Worm (Caenorhabditis elegans) whole organism, L2 larva: Measurements from ENCODE around the gene srx-19.

Experiments
- C34F6.9 ChIP-seq: fragments of 150-350 bp; optimal IDR thresholded peaks from 2 replicates; lab custom pipeline; 2014; ENCODE audit warnings: missing biosample characterization, missing genetic modification characterization
- F13H6.1 ChIP-seq: sonication (generic microtip); optimal IDR thresholded peaks from 2 replicates; lab custom pipeline; 2016; ENCODE audit warnings: missing genetic modification characterization, missing compliant biosample characterization
- R02D3.7 ChIP-seq: fragments of 150-350 bp; optimal IDR thresholded peaks from 2 replicates; lab custom pipeline; 2014; ENCODE audit warnings: missing biosample characterization, missing genetic modification characterization
- Y55F3AM.14 ChIP-seq: fragments of 200-800 bp; sonication (Bioruptor generic); optimal IDR thresholded peaks from 2 replicates; lab custom pipeline; 2018; ENCODE audit warnings: mild to moderate bottlenecking, missing genetic modification characterization, missing compliant biosample characterization
- ZK546.5 ChIP-seq: sonication (generic microtip); optimal IDR thresholded peaks from 2 replicates; lab custom pipeline; 2017; ENCODE audit warnings: missing biosample characterization, missing genetic modification characterization
- aly-2 ChIP-seq: fragments of 150-350 bp; optimal IDR thresholded peaks from 2 replicates; lab custom pipeline; 2014; ENCODE audit warnings: missing biosample characterization, missing genetic modification characterization
- ama-1 ChIP-seq: fragments of 150-350 bp; optimal IDR thresholded peaks from 2 replicates; lab custom pipeline; 2018; ENCODE audit warnings: inconsistent platforms
- blmp-1 ChIP-seq: sonication (generic microtip); optimal IDR thresholded peaks from 2 replicates; lab custom pipeline; 2017; ENCODE audit warnings: missing genetic modification characterization, mild to moderate bottlenecking, missing compliant biosample characterization, antibody characterized with exemption, moderate library complexity; ENCODE audit not compliant: insufficient read depth
- ceh-16 ChIP-seq: fragments of 150-350 bp; optimal IDR thresholded peaks from 2 replicates; lab custom pipeline; 2014; ENCODE audit warnings: missing biosample characterization, missing genetic modification characterization
- ceh-82 ChIP-seq: fragments of 150-350 bp; optimal IDR thresholded peaks from 2 replicates; lab custom pipeline; 2014; ENCODE audit warnings: missing biosample characterization, missing genetic modification characterization
- crh-2 ChIP-seq: sonication (generic microtip); optimal IDR thresholded peaks from 2 replicates; lab custom pipeline; 2017; ENCODE audit warnings: missing biosample characterization, missing genetic modification characterization
- dmd-4 ChIP-seq: sonication (generic microtip); optimal IDR thresholded peaks from 2 replicates; lab custom pipeline; 2017; ENCODE audit warnings: missing biosample characterization, missing genetic modification characterization
- egl-27 ChIP-seq: sonication (generic microtip); optimal IDR thresholded peaks from 3 replicates; lab custom pipeline; 2017; ENCODE audit warnings: missing biosample characterization, missing genetic modification reagents, missing genetic modification characterization
- elt-1 ChIP-seq: fragments of 150-350 bp; optimal IDR thresholded peaks from 2 replicates; lab custom pipeline; 2014; ENCODE audit warnings: missing biosample characterization, missing genetic modification characterization
- elt-3 ChIP-seq: sonication (generic microtip); optimal IDR thresholded peaks from 2 replicates; lab custom pipeline; 2017; ENCODE audit warnings: missing biosample characterization, missing genetic modification characterization
- fos-1 ChIP-seq: fragments of 150-350 bp; optimal IDR thresholded peaks from 2 replicates; lab custom pipeline; 2014; ENCODE audit warnings: missing biosample characterization, missing genetic modification characterization
- gmeb-1 ChIP-seq: fragments of 150-350 bp; optimal IDR thresholded peaks from 2 replicates; lab custom pipeline; 2014; ENCODE audit warnings: missing biosample characterization, missing genetic modification characterization
- lin-11 ChIP-seq: fragments of 150-350 bp; sonication (generic microtip); optimal IDR thresholded peaks from 2 replicates; lab custom pipeline; 2014; ENCODE audit warnings: missing biosample characterization, missing genetic modification characterization, inconsistent platforms, mixed read lengths
- lin-13 ChIP-seq: fragments of 150-350 bp; optimal IDR thresholded peaks from 2 replicates; lab custom pipeline; 2014; ENCODE audit warnings: missing biosample characterization, missing genetic modification reagents, missing genetic modification characterization
- lsy-2 ChIP-seq, 2 experiments: fragments of 150-350 bp in 1 of 2; sonication (generic microtip) in 1 of 2; optimal IDR thresholded peaks; 2 replicates each; lab custom pipeline; 2014 to 2017; ENCODE audit warnings: missing biosample characterization in 2 of 2, missing genetic modification characterization in 2 of 2
- mab-5 ChIP-seq: fragments of 150-350 bp; optimal IDR thresholded peaks from 2 replicates; lab custom pipeline; 2014; ENCODE audit warnings: missing biosample characterization, missing genetic modification characterization
- mbf-1 ChIP-seq: sonication (generic microtip); optimal IDR thresholded peaks from 2 replicates; lab custom pipeline; 2017; ENCODE audit warnings: missing biosample characterization, missing genetic modification characterization
- mdl-1 ChIP-seq, 2 experiments: fragments of 150-350 bp in 1 of 2; sonication (generic microtip) in 1 of 2; optimal IDR thresholded peaks; 2 replicates each; lab custom pipeline; 2017; ENCODE audit warnings: missing biosample characterization in 2 of 2, missing genetic modification characterization in 2 of 2
- nhr-10 ChIP-seq: sonication (generic microtip); optimal IDR thresholded peaks from 2 replicates; lab custom pipeline; 2017; ENCODE audit warnings: missing biosample characterization, missing genetic modification characterization
- nhr-11 ChIP-seq: fragments of 150-350 bp; optimal IDR thresholded peaks from 2 replicates; lab custom pipeline; 2014; ENCODE audit warnings: missing biosample characterization, missing genetic modification characterization
- nhr-12 ChIP-seq: fragments of 150-350 bp; optimal IDR thresholded peaks from 2 replicates; lab custom pipeline; 2014; ENCODE audit warnings: missing biosample characterization, missing genetic modification characterization
- nhr-129 ChIP-seq: fragments of 150-350 bp; optimal IDR thresholded peaks from 2 replicates; lab custom pipeline; 2014; ENCODE audit warnings: missing biosample characterization, missing genetic modification characterization
- nhr-21 ChIP-seq: fragments of 150-350 bp; optimal IDR thresholded peaks from 2 replicates; lab custom pipeline; 2014; ENCODE audit warnings: missing biosample characterization, missing genetic modification characterization
- nhr-23 ChIP-seq: fragments of 150-350 bp; optimal IDR thresholded peaks from 2 replicates; lab custom pipeline; 2014; ENCODE audit warnings: missing biosample characterization, missing genetic modification reagents, missing genetic modification characterization
- nhr-237 ChIP-seq: fragments of 150-350 bp; optimal IDR thresholded peaks from 2 replicates; lab custom pipeline; 2014; ENCODE audit warnings: missing biosample characterization, missing genetic modification characterization
- nhr-25 ChIP-seq: fragments of 150-350 bp; sonication (generic microtip); optimal IDR thresholded peaks from 3 replicates; lab custom pipeline; 2014; ENCODE audit warnings: missing biosample characterization, missing genetic modification characterization
- nhr-77 ChIP-seq: fragments of 150-350 bp; optimal IDR thresholded peaks from 2 replicates; lab custom pipeline; 2014; ENCODE audit warnings: missing biosample characterization, missing genetic modification characterization
- peb-1 ChIP-seq: fragments of 150-350 bp; optimal IDR thresholded peaks from 2 replicates; lab custom pipeline; 2014; ENCODE audit warnings: missing biosample characterization, missing genetic modification characterization
- sem-4 ChIP-seq: fragments of 150-350 bp; optimal IDR thresholded peaks from 2 replicates; lab custom pipeline; 2014; ENCODE audit warnings: missing biosample characterization, missing genetic modification reagents, missing genetic modification characterization
- skn-1 ChIP-seq: sonication (generic microtip); optimal IDR thresholded peaks from 2 replicates; lab custom pipeline; 2017; ENCODE audit warnings: missing biosample characterization, missing genetic modification characterization
- sma-3 ChIP-seq: sonication (generic microtip); optimal IDR thresholded peaks from 2 replicates; lab custom pipeline; 2016; ENCODE audit warnings: missing genetic modification reagents, missing genetic modification characterization, missing compliant biosample characterization
- snpc-4 ChIP-seq: fragments of 150-350 bp; optimal IDR thresholded peaks from 2 replicates; lab custom pipeline; 2014; ENCODE audit warnings: missing biosample characterization, missing genetic modification characterization
- unc-55 ChIP-seq: fragments of 150-350 bp; sonication (generic microtip); optimal IDR thresholded peaks from 3 replicates; lab custom pipeline; 2014; ENCODE audit warnings: missing biosample characterization, missing genetic modification reagents, missing genetic modification characterization
- unc-62 ChIP-seq: fragments of 150-350 bp; optimal IDR thresholded peaks from 2 replicates; lab custom pipeline; 2014; ENCODE audit warnings: missing biosample characterization, missing genetic modification reagents, missing genetic modification characterization
- zag-1 ChIP-seq: fragments of 150-350 bp; optimal IDR thresholded peaks from 2 replicates; lab custom pipeline; 2014; ENCODE audit warnings: missing biosample characterization, missing genetic modification characterization
- ztf-1 ChIP-seq: fragments of 200-800 bp; sonication (Bioruptor generic); conservative IDR thresholded peaks from 2 replicates; pipeline ENCODE4 v1.3.6; 2022; ENCODE audit warnings: missing genetic modification characterization, missing compliant biosample characterization
- ztf-4 ChIP-seq: fragments of 150-350 bp; optimal IDR thresholded peaks from 2 replicates; lab custom pipeline; 2014; ENCODE audit warnings: missing biosample characterization, missing genetic modification characterization

The srx-19 gene

DNA sequence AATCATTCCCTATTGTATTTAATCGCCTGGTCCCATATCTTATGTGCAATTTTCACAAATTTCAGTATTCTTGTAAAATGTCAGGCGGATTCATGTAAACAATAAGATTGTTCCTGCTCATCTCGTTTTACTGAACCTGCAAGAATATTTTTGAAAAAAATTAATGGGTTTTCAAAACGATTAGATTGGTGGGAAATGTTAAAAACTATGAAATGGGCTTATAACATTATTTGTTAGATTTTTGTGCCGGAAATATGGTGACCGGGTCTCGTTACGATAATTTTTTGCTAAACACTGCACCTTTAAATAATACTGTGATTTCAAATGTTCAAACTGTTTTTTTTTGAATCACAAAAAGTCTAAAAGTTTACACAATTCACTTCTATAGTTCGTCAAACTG lies 32.4 kb downstream of the srx-19 start:
- no peak for TF ChIP-seq ceh-16 (tag; lab: Kevin White, UChicago)
- TF ChIP-seq nhr-129: no peak
- TF ChIP-seq nhr-237: no peak
- no peak for TF ChIP-seq nhr-21
- TF ChIP-seq skn-1 (tag; lab: Kevin White, UChicago): no peak
- no peak for TF ChIP-seq ZK546.5 (tag; lab: Kevin White, UChicago)
- TF ChIP-seq unc-62 (GFP tag; lab: Kevin White, UChicago): no peak
- no peak for TF ChIP-seq nhr-12 (tag; lab: Kevin White, UChicago)
- TF ChIP-seq gmeb-1 (tag; lab: Kevin White, UChicago): no peak
- no peak for TF ChIP-seq lin-13
- no peak for TF ChIP-seq dmd-4
- TF ChIP-seq nhr-77 (tag; lab: Kevin White, UChicago): no peak
- no peak for TF ChIP-seq C34F6.9 (tag; lab: Kevin White, UChicago)
- no peak for TF ChIP-seq ztf-4
- no peak for TF ChIP-seq nhr-25 (tag; lab: Kevin White, UChicago)
- TF ChIP-seq sem-4: no peak
- TF ChIP-seq nhr-11 (tag; lab: Kevin White, UChicago): no peak
- TF ChIP-seq blmp-1 (tag; lab: Kevin White, UChicago): no peak
- no peak for TF ChIP-seq elt-3 (tag; lab: Kevin White, UChicago)
- no peak for TF ChIP-seq mab-5 (tag; lab: Kevin White, UChicago)

DNA sequence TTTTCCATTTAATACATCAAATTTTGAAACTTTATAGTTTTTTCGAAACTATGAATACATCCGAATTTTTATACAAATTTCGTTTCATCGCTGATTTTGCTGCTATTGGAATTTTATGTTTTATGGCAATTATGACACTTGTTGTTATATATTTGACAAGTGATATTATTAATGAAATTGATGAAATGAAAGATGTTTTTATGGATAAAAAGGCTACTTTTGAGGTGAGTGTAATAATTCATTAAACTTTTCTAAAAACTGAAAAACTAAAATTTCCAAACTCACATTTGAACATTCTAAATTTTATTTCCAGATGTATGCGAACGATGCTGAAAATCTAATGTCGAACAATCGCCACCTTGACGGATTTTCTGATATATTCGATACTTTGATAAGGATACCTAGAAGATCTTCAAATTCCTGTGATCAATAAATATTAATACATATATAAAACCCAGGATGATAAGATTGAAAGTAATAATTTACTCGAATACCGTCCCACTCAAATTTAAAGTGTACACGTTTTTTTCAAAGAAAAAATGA lies 33.0 kb downstream of the srx-19 start, which contains the start of the genes T22D1.17 and T22D1.8:
Gene T22D1.17, plus strand, starts transcription at position 51 of the 543 bp plus-strand sequence.
Gene T22D1.8, minus strand, starts transcription at position 402 of the 543 bp plus-strand sequence.
- no peak for TF ChIP-seq lsy-2 (tag; optimal IDR thresholded peaks at IDR 0.05; lab: Kevin White, UChicago)
- no peak for TF ChIP-seq snpc-4
- peak; percentile 62 for TF ChIP-seq nhr-25 (tag; lab: Kevin White, UChicago)
- TF ChIP-seq C34F6.9 (tag; lab: Kevin White, UChicago): no peak
- no peak for TF ChIP-seq gmeb-1 (tag; lab: Kevin White, UChicago)
- TF ChIP-seq mbf-1 (tag; lab: Kevin White, UChicago): no peak
- no peak for TF ChIP-seq elt-3 (tag; lab: Kevin White, UChicago)
- no peak for TF ChIP-seq Y55F3AM.14 (GFP tag; lab: Kevin White, UChicago)
- no peak for TF ChIP-seq ceh-16 (tag; lab: Kevin White, UChicago)
- no peak for TF ChIP-seq skn-1 (tag; lab: Kevin White, UChicago)
- no peak for TF ChIP-seq ceh-82 (tag; lab: Kevin White, UChicago)
- TF ChIP-seq zag-1 (tag; lab: Kevin White, UChicago): no peak
- peak; percentile 2 for TF ChIP-seq nhr-21

DNA sequence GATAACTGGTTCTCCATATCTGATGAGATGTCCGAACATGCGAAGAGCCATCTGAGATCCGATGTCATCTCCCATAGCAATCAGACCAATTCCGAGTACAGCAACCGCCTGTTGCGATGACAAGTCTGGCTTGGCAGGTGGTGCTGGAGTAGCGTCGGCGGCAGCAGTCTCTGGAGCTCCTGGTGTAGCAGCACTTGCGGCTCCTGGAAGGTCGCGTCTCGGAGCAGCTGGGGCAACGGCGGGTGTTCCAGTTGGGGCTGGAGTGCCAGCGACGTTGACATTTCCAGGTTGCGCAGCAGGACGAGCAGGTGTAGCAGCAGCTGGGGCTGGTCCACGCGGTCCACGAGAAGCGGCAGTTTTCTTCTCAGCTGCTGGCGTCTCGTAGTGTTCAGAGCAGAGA lies 34.4 kb downstream of the srx-19 start:
- TF ChIP-seq lin-13: no peak
- no peak for TF ChIP-seq aly-2 (tag; lab: Kevin White, UChicago)
- no peak for TF ChIP-seq lin-11 (tag; lab: Kevin White, UChicago)
- TF ChIP-seq snpc-4: no peak
- TF ChIP-seq mdl-1 (tag; optimal IDR thresholded peaks at IDR 0.05; lab: Kevin White, UChicago): no peak
- no peak for TF ChIP-seq gmeb-1 (tag; lab: Kevin White, UChicago)

DNA sequence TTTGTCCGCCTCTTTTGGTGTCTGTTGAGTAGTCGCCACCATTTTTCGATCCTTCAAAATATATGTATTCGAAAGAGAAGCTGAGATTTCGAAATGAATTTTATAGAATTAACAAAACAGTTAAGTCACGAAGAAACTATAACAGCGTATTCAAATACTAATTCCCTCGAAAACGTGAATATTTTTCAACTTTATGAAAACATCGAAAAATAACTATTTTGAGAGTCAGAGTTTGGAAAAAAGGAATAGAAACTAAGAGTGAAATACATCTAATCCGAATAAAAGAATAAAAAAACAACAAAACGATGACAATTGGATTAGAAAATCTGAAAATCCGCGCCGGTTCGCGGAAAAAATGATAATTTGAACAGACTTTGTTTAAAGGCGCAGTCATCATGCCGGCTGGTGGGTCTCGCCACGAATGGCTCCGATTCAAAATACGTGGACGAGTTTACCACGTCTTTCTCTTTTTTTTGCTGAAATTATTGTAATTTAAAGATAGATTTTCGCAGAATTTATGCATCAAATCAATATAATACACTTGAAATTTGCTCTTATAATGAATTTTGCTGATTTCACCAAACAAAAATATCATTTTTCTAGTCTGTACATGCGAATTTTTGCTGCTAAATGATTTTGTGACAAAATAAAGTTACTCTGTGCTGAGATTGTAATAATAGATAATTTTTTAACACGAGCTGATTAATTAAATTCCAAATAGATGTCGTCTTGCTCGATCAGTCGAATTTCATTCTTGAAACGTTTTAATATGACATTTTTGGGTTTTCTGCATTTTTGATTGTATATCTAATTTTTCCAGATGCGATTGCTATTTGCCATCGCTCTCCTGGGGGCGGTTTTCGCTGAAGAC lies 37.0 kb downstream of the srx-19 start, which contains the start of the genes rpn-1 and ribo-1:
Gene rpn-1, minus strand, starts transcription at position 51 of the 871 bp plus-strand sequence.
Gene ribo-1, plus strand, starts transcription at position 821 of the 871 bp plus-strand sequence.
- TF ChIP-seq nhr-237 (no peak), mbf-1 (tag; lab: Kevin White, UChicago) (no peak), peb-1 (no peak), fos-1 (tag; lab: Kevin White, UChicago) (no peak), nhr-23 (tag; lab: Kevin White, UChicago) (no peak), lin-11 (tag; lab: Kevin White, UChicago) (no peak), C34F6.9 (tag; lab: Kevin White, UChicago) (peak; percentile 74), ztf-1 (GFP tag; lab: Robert Waterston, UW) (no peak), elt-3 (tag; lab: Kevin White, UChicago) (no peak), nhr-129 (peak; percentile 50), sma-3 (GFP tag; lab: Kevin White, UChicago) (no peak), elt-1 (tag; lab: Kevin White, UChicago) (no peak), nhr-25 (tag; lab: Kevin White, UChicago) (peak; percentile 12), mdl-1 (tag; optimal IDR thresholded peaks at IDR 0.05; lab: Kevin White, UChicago) (no peak), ceh-16 (tag; lab: Kevin White, UChicago) (no peak), F13H6.1 (tag; lab: Kevin White, UChicago) (no peak), gmeb-1 (tag; lab: Kevin White, UChicago) (no peak), aly-2 (tag; lab: Kevin White, UChicago) (no peak), mab-5 (tag; lab: Kevin White, UChicago) (no peak), zag-1 (tag; lab: Kevin White, UChicago) (no peak), lsy-2 (tag; optimal IDR thresholded peaks at IDR 0.05; lab: Kevin White, UChicago) (peak in 1 of 2 experiments; percentile 64), Y55F3AM.14 (GFP tag; lab: Kevin White, UChicago) (no peak), crh-2 (peak; percentile 84), snpc-4 (peak; percentile 5), dmd-4 (no peak), nhr-10 (tag; lab: Kevin White, UChicago) (no peak), nhr-77 (tag; lab: Kevin White, UChicago) (no peak), unc-55 (peak; percentile 68), ama-1 (no peak), skn-1 (tag; lab: Kevin White, UChicago) (peak; percentile 99), egl-27 (no peak), R02D3.7 (tag; lab: Kevin White, UChicago) (no peak)
